Fruit fly (Drosophila melanogaster) whole organism, wandering third instar larva: ENCODE data around the gene Lgr4.

Experiments used
- Dfd ChIP-seq: fragments of >200 bp; optimal IDR thresholded peaks from 2 replicates; lab custom pipeline; 2017; ENCODE audit warnings: missing biosample characterization, missing genetic modification characterization
- Hr83 ChIP-seq: fragments of 200-300 bp; sonication (Bioruptor generic); optimal IDR thresholded peaks from 2 replicates; lab custom pipeline; 2016; ENCODE audit warnings: missing biosample characterization, mild to moderate bottlenecking, missing genetic modification characterization, moderate library complexity; ENCODE audit not compliant: poor library complexity, severe bottlenecking
- pan ChIP-seq: fragments of >200 bp; optimal IDR thresholded peaks from 2 replicates; lab custom pipeline; 2017

dm6 chrX:13149083-13149482 is 39.9 kb downstream of the Lgr4 start:
- TF ChIP-seq pan (lab: Kevin White, UChicago) (no peak), Dfd (GFP tag; lab: Kevin White, UChicago) (no peak), Hr83 (GFP tag; lab: Kevin White, UChicago) (no peak)
